Worm (Caenorhabditis elegans): ENCODE data around the gene C55B6.4.

Gene C55B6.4

DNA sequence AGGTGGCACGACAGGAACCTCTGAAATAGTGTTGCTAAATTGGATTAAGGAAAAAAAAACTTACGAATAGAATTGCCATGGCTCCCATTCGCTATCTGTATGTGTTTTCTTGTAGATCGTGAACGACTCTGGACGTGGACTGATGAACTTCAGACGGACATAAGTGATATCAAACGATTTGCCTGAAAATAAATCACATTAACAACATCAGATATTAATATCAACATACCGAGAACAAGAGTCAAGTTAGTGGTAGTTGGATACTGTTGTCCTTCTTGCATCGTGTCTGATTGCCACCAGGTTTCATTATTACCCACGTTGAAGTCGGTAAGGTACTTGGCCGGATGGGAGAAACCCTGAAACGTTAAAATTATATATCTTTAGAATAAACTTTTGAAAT lies 37.8 kb downstream of the C55B6.4 start:
- TF ChIP-seq klf-2 (GFP tag; conservative IDR thresholded peaks at IDR 0.05) (no peak), T22C8.4 (GFP tag; IDR thresholded peaks at IDR 0.05) (no peak), ref-1 (GFP tag; conservative IDR thresholded peaks at IDR 0.05) (no peak), ztf-23 (GFP tag; IDR thresholded peaks at IDR 0.05) (no peak), cog-1 (tag; optimal IDR thresholded peaks at IDR 0.05) (no peak), flt-1 (GFP tag; IDR thresholded peaks at IDR 0.05) (no peak), med-1 (GFP tag; optimal IDR thresholded peaks at IDR 0.05; ENCODE audit: insufficient read depth) (no peak)

ce11 chrX:7143515-7143914 lies 44.0 kb downstream of the C55B6.4 start, which contains the start of gene alh-10:
Gene alh-10 (minus strand): TSS chrX:7143641.
- TF ChIP-seq ref-1 (GFP tag; conservative IDR thresholded peaks at IDR 0.05) = no peak
- TF ChIP-seq tab-1 (GFP tag; IDR thresholded peaks at IDR 0.05) = no peak
- TF ChIP-seq ztf-23 (GFP tag; IDR thresholded peaks at IDR 0.05) = no peak
- no peak for TF ChIP-seq ztf-29 (GFP tag; IDR thresholded peaks at IDR 0.05)
- no peak for TF ChIP-seq T22C8.4 (GFP tag; IDR thresholded peaks at IDR 0.05)
- no peak for TF ChIP-seq flt-1 (GFP tag; IDR thresholded peaks at IDR 0.05)
- no peak for TF ChIP-seq cog-1 (tag; optimal IDR thresholded peaks at IDR 0.05)
- TF ChIP-seq klf-2 (GFP tag; conservative IDR thresholded peaks at IDR 0.05) = no peak
- no peak for TF ChIP-seq med-1 (GFP tag; optimal IDR thresholded peaks at IDR 0.05; ENCODE audit: insufficient read depth)

DNA sequence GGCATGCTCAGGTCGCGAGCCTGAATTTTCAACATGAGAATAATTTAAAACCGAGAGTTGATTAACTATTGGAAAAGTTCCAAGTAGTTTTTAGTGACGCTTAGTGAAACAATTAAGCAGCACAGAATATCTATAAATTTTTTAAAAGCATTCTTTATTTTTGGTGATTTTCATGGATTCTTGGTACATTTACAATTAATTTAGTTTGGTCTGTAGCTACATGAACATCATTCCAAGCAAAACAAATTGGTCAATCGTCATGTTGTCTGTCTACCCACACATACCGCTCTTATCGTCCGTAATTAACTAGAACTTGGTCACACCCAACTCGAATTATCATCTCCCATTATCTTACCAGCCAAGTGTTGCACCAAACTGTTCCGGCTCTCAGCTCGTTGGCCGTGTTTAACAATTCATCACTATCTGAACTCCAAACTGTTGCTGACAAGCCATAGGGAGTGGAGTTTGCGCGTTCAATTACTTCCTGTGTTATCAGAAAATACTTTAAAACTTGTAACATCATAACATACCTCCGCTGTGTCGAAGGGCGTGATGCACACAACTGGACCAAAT lies 46.7 kb downstream of the C55B6.4 start:
- TF ChIP-seq ztf-23 (GFP tag; IDR thresholded peaks at IDR 0.05) (no peak), tab-1 (GFP tag; IDR thresholded peaks at IDR 0.05) (no peak), cog-1 (tag; optimal IDR thresholded peaks at IDR 0.05) (no peak), med-1 (GFP tag; optimal IDR thresholded peaks at IDR 0.05; ENCODE audit: insufficient read depth) (no peak), klf-2 (GFP tag; conservative IDR thresholded peaks at IDR 0.05) (no peak), T22C8.4 (GFP tag; IDR thresholded peaks at IDR 0.05) (no peak), ztf-29 (GFP tag; IDR thresholded peaks at IDR 0.05) (no peak), flt-1 (GFP tag; IDR thresholded peaks at IDR 0.05) (no peak)

DNA sequence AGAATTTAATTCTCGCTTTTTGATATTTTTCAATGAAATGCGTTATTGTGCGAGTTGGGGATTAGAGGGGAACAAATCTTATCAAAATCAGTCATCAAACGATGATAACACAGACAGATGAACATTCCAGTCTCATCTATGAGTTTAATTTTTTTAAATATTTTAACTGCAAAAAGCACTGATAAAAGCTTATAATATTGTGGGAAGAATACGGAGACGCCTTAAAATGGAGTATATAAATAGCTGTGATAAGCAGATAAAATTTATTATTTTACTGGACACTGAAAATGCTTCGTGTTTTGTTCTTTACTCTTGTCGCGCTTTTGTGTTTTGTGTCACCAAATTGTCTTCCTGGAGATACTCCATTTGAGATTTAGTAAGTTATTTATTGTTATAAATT lies 47.9 kb downstream of the C55B6.4 start, which contains the start of gene clec-86:
Gene clec-86 (plus strand): TSS at position 262 of the 400 bp plus-strand sequence.
- TF ChIP-seq ztf-29 (GFP tag; IDR thresholded peaks at IDR 0.05) (no peak), tab-1 (GFP tag; IDR thresholded peaks at IDR 0.05) (no peak), ref-1 (GFP tag; conservative IDR thresholded peaks at IDR 0.05) (no peak), flt-1 (GFP tag; IDR thresholded peaks at IDR 0.05) (no peak), cog-1 (tag; optimal IDR thresholded peaks at IDR 0.05) (no peak), ztf-23 (GFP tag; IDR thresholded peaks at IDR 0.05) (no peak), T22C8.4 (GFP tag; IDR thresholded peaks at IDR 0.05) (no peak), med-1 (GFP tag; optimal IDR thresholded peaks at IDR 0.05; ENCODE audit: insufficient read depth) (no peak), klf-2 (GFP tag; conservative IDR thresholded peaks at IDR 0.05) (no peak)
